Worm (Caenorhabditis elegans) whole organism, early embryonic: ENCODE data around the gene fbf-1.

Experiments
- ama-1 ChIP-seq: fragments of 150-350 bp; optimal IDR thresholded peaks from 2 replicates; lab custom pipeline; 2014
- sea-1 ChIP-seq: fragments of 200-800 bp; sonication (Bioruptor generic); conservative IDR thresholded peaks from 2 replicates; pipeline ENCODE4 v1.3.6; 2022; ENCODE audit warnings: missing genetic modification characterization, missing compliant biosample characterization
- tbx-11 ChIP-seq: fragments of 200-800 bp; sonication (Bioruptor generic); IDR thresholded peaks from 2 replicates; pipeline ENCODE4 v1.3.6; 2022; ENCODE audit warnings: missing genetic modification characterization, missing compliant biosample characterization
- tra-4 ChIP-seq: sonication (generic microtip); optimal IDR thresholded peaks from 2 replicates; lab custom pipeline; 2017; ENCODE audit warnings: missing genetic modification characterization, missing compliant biosample characterization

DNA sequence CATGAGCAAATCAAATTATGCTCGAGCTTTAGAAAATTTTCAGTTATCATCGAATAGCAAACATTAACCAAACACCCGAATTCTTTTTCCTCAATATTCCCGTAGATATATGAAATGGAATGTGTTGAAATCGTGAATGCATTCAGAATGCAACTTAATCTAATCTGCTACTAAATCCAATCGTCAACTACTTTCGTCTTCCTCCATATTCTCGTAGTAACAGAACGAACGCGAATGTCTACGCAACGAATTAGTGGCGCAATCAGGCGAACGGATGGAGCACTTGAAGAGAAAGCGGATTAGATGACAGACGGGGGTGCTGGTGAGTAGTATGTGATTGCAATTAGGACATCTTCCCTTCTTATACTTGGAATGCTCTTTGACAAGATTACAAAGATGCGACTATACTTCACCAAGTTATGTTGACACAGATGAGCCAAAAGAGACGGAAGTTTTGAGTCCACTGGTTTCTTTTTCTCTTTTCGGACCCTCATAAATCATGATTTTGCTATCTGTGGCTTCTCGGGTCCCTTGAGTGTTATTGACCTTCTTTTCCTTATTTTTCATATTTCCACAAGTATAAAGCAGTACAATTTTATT, 33.3 kb upstream of the fbf-1 start:
- TF ChIP-seq sea-1 (GFP tag; lab: Robert Waterston, UW) (no peak), tra-4 (tag; lab: Kevin White, UChicago) (no peak), ama-1 (no peak), tbx-11 (GFP tag; lab: Robert Waterston, UW) (no peak)
